Fruit fly (Drosophila melanogaster): Measurements from ENCODE around the gene RnpS1.
A peak's percentile ranks its signal among the peaks of the same experiment; 100 is the strongest.

The RnpS1 gene

DNA sequence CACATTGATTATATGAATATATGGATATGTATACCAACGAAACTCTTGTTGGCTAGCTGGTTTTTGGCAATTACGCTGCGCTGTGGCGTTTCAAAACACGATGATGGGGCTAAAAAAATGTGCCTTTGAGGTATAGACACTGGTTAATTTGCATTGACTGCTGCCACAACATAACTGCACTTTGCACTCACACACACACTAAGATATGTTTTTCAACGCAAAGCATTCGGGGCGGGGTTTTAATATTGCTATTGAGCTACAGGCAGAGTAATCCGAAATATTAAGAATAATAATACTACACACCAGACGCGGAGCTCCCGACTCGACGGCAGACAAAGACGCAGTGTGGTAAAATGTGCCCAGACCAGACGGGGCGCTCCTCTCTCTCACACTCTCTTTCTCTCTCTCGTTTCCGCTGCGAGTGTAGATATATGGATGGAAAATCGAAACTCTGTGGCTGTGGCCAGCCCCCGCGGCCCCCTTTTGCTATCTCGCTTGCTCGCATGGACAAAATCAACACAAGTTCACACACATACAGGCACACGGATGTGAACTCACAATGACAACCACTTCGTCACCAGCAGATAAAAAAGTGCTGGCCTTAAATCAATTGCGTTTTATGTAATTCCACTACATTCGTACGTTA is 698 bp upstream of the RnpS1 start (continued):
- no peak for TF ChIP-seq PHDP (tag; optimal IDR thresholded peaks at IDR 0.05)
- no peak for TF ChIP-seq ase (GFP tag; IDR thresholded peaks at IDR 0.05)
- TF ChIP-seq CG11093 (GFP tag; IDR thresholded peaks at IDR 0.05) = no peak
- TF ChIP-seq CG11696 (GFP tag; IDR thresholded peaks at IDR 0.05) = no peak
- TF ChIP-seq CG9797 (GFP tag; optimal IDR thresholded peaks at IDR 0.05) = no peak
- no peak for TF ChIP-seq CG8765 (GFP tag; IDR thresholded peaks at IDR 0.05)
- no peak for TF ChIP-seq H2.0 (GFP tag; IDR thresholded peaks at IDR 0.05)
- TF ChIP-seq zen (tag; optimal IDR thresholded peaks at IDR 0.05) = no peak
- TF ChIP-seq CG9215 (GFP tag; IDR thresholded peaks at IDR 0.05) = no peak
- no peak for TF ChIP-seq row (GFP tag; IDR thresholded peaks at IDR 0.05)
- no peak for TF ChIP-seq B-H1 (GFP tag; IDR thresholded peaks at IDR 0.05)
- TF ChIP-seq Usf (GFP tag; optimal IDR thresholded peaks at IDR 0.05) = no peak
- peak; percentile 5 for TF ChIP-seq CG6654 (GFP tag; optimal IDR thresholded peaks at IDR 0.05)
- no peak for TF ChIP-seq CG12155 (GFP tag; optimal IDR thresholded peaks at IDR 0.05)
- no peak for TF ChIP-seq CG17802 (tag; optimal IDR thresholded peaks at IDR 0.05)
- TF ChIP-seq Dad (GFP tag; optimal IDR thresholded peaks at IDR 0.05) = peak; percentile 11
- TF ChIP-seq tup (GFP tag; optimal IDR thresholded peaks at IDR 0.05) = no peak
- TF ChIP-seq Dip3 (GFP tag; optimal IDR thresholded peaks at IDR 0.05) = no peak
- TF ChIP-seq luna (GFP tag; optimal IDR thresholded peaks at IDR 0.05) = no peak
- no peak for TF ChIP-seq slou (GFP tag; optimal IDR thresholded peaks at IDR 0.05)
- TF ChIP-seq lov (optimal IDR thresholded peaks at IDR 0.05) = peak; percentile 36
- TF ChIP-seq lov (GFP tag; IDR thresholded peaks at IDR 0.05) = no peak
- no peak for TF ChIP-seq vfl (GFP tag; optimal IDR thresholded peaks at IDR 0.05)
- TF ChIP-seq kah (GFP tag; optimal IDR thresholded peaks at IDR 0.05) = peak; percentile 96
- TF ChIP-seq sima (GFP tag; optimal IDR thresholded peaks at IDR 0.05) = no peak
- peak; percentile 66 for TF ChIP-seq Side (GFP tag; optimal IDR thresholded peaks at IDR 0.05)
- peak; percentile 4 for TF ChIP-seq Ets97D (GFP tag; optimal IDR thresholded peaks at IDR 0.05)
- TF ChIP-seq CG18011 (GFP tag; optimal IDR thresholded peaks at IDR 0.05) = peak; percentile 25
- TF ChIP-seq cg (GFP tag; optimal IDR thresholded peaks at IDR 0.05) = peak; percentile 97
- TF ChIP-seq CG10979 (tag; optimal IDR thresholded peaks at IDR 0.05) = no peak
- TF ChIP-seq CG18619 (GFP tag; optimal IDR thresholded peaks at IDR 0.05) = peak; percentile 5
- no peak for TF ChIP-seq Doc3 (GFP tag; IDR thresholded peaks at IDR 0.05; ENCODE audit: partially characterized antibody)
- peak; percentile 26 for TF ChIP-seq CG17186 (GFP tag; optimal IDR thresholded peaks at IDR 0.05)
- TF ChIP-seq CG13123 (GFP tag; optimal IDR thresholded peaks at IDR 0.05) = no peak
- peak; percentile 21 for TF ChIP-seq mam (GFP tag; optimal IDR thresholded peaks at IDR 0.05)
- no peak for TF ChIP-seq Ptx1 (GFP tag; IDR thresholded peaks at IDR 0.05)
- TF ChIP-seq Hand (GFP tag; optimal IDR thresholded peaks at IDR 0.05) = peak; percentile 56
- TF ChIP-seq disco-r (GFP tag; optimal IDR thresholded peaks at IDR 0.05) = peak; percentile 32
- no peak for TF ChIP-seq Poxn (GFP tag; IDR thresholded peaks at IDR 0.05)
- TF ChIP-seq NFAT (GFP tag; IDR thresholded peaks at IDR 0.05) = no peak
- no peak for TF ChIP-seq CG43689 (GFP tag; IDR thresholded peaks at IDR 0.05)
- TF ChIP-seq Drgx (GFP tag; IDR thresholded peaks at IDR 0.05) = no peak
- peak; percentile 49 for TF ChIP-seq Deaf1 (tag; optimal IDR thresholded peaks at IDR 0.05)
- TF ChIP-seq tna (GFP tag; IDR thresholded peaks at IDR 0.05; ENCODE audit: partially characterized antibody) = no peak
- peak; percentile 24 for TF ChIP-seq Vsx1 (GFP tag; optimal IDR thresholded peaks at IDR 0.05)
- no peak for TF ChIP-seq gce (GFP tag; IDR thresholded peaks at IDR 0.05)
- peak; percentile 60 for TF ChIP-seq YL-1 (GFP tag; optimal IDR thresholded peaks at IDR 0.05)
- no peak for TF ChIP-seq Awh (GFP tag; IDR thresholded peaks at IDR 0.05)
- peak; percentile 49 for TF ChIP-seq pzg (GFP tag; optimal IDR thresholded peaks at IDR 0.05)
- TF ChIP-seq CG8478 (optimal IDR thresholded peaks at IDR 0.05) = peak; percentile 43
- no peak for TF ChIP-seq gcm2 (GFP tag; optimal IDR thresholded peaks at IDR 0.05)
- TF ChIP-seq sim (GFP tag; IDR thresholded peaks at IDR 0.05) = no peak
